Worm (Caenorhabditis elegans) whole organism, young adult: ENCODE results near the gene C25F9.6.

Experiments
- F49E8.2 ChIP-seq: sonication (generic microtip); optimal IDR thresholded peaks from 3 replicates; lab custom pipeline; 2017; ENCODE audit warnings: missing genetic modification characterization, mild to moderate bottlenecking, missing compliant biosample characterization, antibody characterized with exemption, moderate library complexity; ENCODE audit not compliant: insufficient read depth
- ZK185.1 ChIP-seq: sonication (generic microtip); optimal IDR thresholded peaks from 2 replicates; lab custom pipeline; 2016; ENCODE audit warnings: mild to moderate bottlenecking, missing genetic modification characterization, missing compliant biosample characterization; ENCODE audit not compliant: poor library complexity, severe bottlenecking
- dox-1 ChIP-seq: fragments of 200-800 bp; sonication (Bioruptor generic); IDR thresholded peaks from 2 replicates; pipeline ENCODE4 v1.3.6; 2022; ENCODE audit warnings: missing genetic modification reagents, missing genetic modification characterization, missing compliant biosample characterization
- egrh-3 ChIP-seq: fragments of 200-800 bp; sonication (Bioruptor generic); IDR thresholded peaks from 2 replicates; pipeline ENCODE4 v1.3.6; 2022; ENCODE audit warnings: missing genetic modification reagents, missing genetic modification characterization, missing compliant biosample characterization
- hlh-26 ChIP-seq: fragments of 200-800 bp; sonication (Bioruptor generic); conservative IDR thresholded peaks from 2 replicates; pipeline ENCODE4 v1.3.6; 2022; ENCODE audit warnings: missing genetic modification reagents, missing genetic modification characterization, missing compliant biosample characterization
- lin-40 ChIP-seq: sonication (generic microtip); optimal IDR thresholded peaks from 2 replicates; lab custom pipeline; 2016; ENCODE audit warnings: missing genetic modification characterization, mild to moderate bottlenecking, missing compliant biosample characterization, missing genotype, missing genetic modification reagents
- nfya-1 ChIP-seq: sonication (generic microtip); optimal IDR thresholded peaks from 2 replicates; lab custom pipeline; 2017; ENCODE audit warnings: antibody characterized with exemption, missing compliant biosample characterization, missing genetic modification characterization, borderline replicate concordance; ENCODE audit not compliant: insufficient read depth
- sea-2 ChIP-seq: fragments of 200-800 bp; sonication (Bioruptor generic); IDR thresholded peaks from 2 replicates; pipeline ENCODE4 v1.3.6; 2022; ENCODE audit warnings: missing genetic modification characterization, missing compliant biosample characterization

DNA sequence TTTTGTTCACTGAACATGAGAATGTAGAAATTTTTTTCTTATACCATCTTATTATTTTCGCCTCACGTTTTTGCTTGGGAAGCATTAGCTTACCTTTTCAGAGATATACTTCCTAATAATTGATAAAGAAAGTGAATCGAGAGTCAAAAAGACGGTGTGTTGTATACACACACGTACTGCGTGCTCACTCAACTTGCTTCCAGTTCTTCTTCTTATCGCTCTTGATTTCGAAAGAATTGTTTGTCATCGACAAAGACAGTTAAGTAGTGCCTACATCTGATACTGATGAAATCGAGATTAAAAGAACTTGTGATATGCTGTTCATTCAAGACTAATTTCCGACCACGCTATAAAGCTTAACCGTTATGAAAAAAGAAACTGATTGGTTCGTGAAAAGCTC, 5.5 kb upstream of the C25F9.6 start, which contains the start of gene C25F9.5:
- TF ChIP-seq lin-40 (tag; lab: Kevin White, UChicago), result no peak
- no peak for TF ChIP-seq nfya-1
- no peak for TF ChIP-seq ZK185.1 (tag; lab: Kevin White, UChicago)
- TF ChIP-seq sea-2 (GFP tag; lab: Robert Waterston, UW), result no peak
- no peak for TF ChIP-seq hlh-26 (GFP tag; lab: Robert Waterston, UW)
- TF ChIP-seq egrh-3, result no peak
- no peak for TF ChIP-seq dox-1 (GFP tag; lab: Robert Waterston, UW)
- no peak for TF ChIP-seq F49E8.2
